Worm (Caenorhabditis elegans) whole organism, mixed stage, embryonic: ENCODE results near the gene cyp-35D1.

Experiments
- blmp-1 ChIP-seq: fragments of 150-350 bp; optimal IDR thresholded peaks from 2 replicates; lab custom pipeline; 2014; ENCODE audit warnings: missing biosample characterization, missing genetic modification characterization
- ceh-83 ChIP-seq: fragments of 200-800 bp; sonication (Bioruptor generic); optimal IDR thresholded peaks from 2 replicates; lab custom pipeline; 2018; ENCODE audit warnings: mild to moderate bottlenecking, missing genetic modification characterization, missing compliant biosample characterization
- ces-1 ChIP-seq: fragments of 150-350 bp; optimal IDR thresholded peaks from 2 replicates; lab custom pipeline; 2014; ENCODE audit warnings: missing biosample characterization, missing genetic modification reagents, missing genetic modification characterization
- cnd-1 ChIP-seq: fragments of 200-800 bp; sonication (Bioruptor generic); optimal IDR thresholded peaks from 2 replicates; lab custom pipeline; 2018; ENCODE audit warnings: mild to moderate bottlenecking, missing genetic modification characterization, missing compliant biosample characterization
- lsy-2 ChIP-seq: fragments of 150-350 bp; optimal IDR thresholded peaks from 2 replicates; lab custom pipeline; 2014; ENCODE audit warnings: missing biosample characterization, missing genetic modification characterization
- mep-1 ChIP-seq: fragments of 150-350 bp; optimal IDR thresholded peaks from 2 replicates; lab custom pipeline; 2017; ENCODE audit warnings: missing biosample characterization, missing genetic modification reagents, missing genetic modification characterization, inconsistent platforms
- nhr-2 ChIP-seq: fragments of 150-350 bp; optimal IDR thresholded peaks from 2 replicates; lab custom pipeline; 2014; ENCODE audit warnings: missing biosample characterization, missing genetic modification characterization
- nhr-28 ChIP-seq: fragments of 150-350 bp; optimal IDR thresholded peaks from 2 replicates; lab custom pipeline; 2014; ENCODE audit warnings: missing biosample characterization, missing genetic modification characterization
- nhr-76 ChIP-seq: sonication (generic microtip); optimal IDR thresholded peaks from 2 replicates; lab custom pipeline; 2017; ENCODE audit warnings: missing biosample characterization, missing genetic modification characterization
- pha-4 ChIP-seq: fragments of 150-350 bp; optimal IDR thresholded peaks from 2 replicates; lab custom pipeline; 2018; ENCODE audit warnings: missing biosample characterization, missing genetic modification reagents, missing genetic modification characterization
- unc-62 ChIP-seq: fragments of 150-350 bp; optimal IDR thresholded peaks from 2 replicates; lab custom pipeline; 2014; ENCODE audit warnings: missing biosample characterization, missing genetic modification reagents, missing genetic modification characterization
- ztf-11 ChIP-seq: fragments of 150-350 bp; optimal IDR thresholded peaks from 2 replicates; lab custom pipeline; 2014; ENCODE audit warnings: missing biosample characterization, missing genetic modification characterization

ce11 chrV:16080039-16080438 lies 11.0 kb downstream of the cyp-35D1 start:
- no peak for TF ChIP-seq unc-62 (GFP tag; lab: Kevin White, UChicago)
- TF ChIP-seq mep-1: no peak
- no peak for TF ChIP-seq nhr-28
- TF ChIP-seq ceh-83 (GFP tag; lab: Kevin White, UChicago): no peak
- no peak for TF ChIP-seq pha-4 (tag; lab: Kevin White, UChicago)
- TF ChIP-seq ces-1 (GFP tag; lab: Kevin White, UChicago): no peak
- no peak for TF ChIP-seq ztf-11 (tag; lab: Kevin White, UChicago)
- no peak for TF ChIP-seq nhr-76 (tag; lab: Kevin White, UChicago)
- TF ChIP-seq blmp-1 (tag; lab: Kevin White, UChicago): no peak
- TF ChIP-seq nhr-2 (tag; lab: Kevin White, UChicago): no peak
- TF ChIP-seq lsy-2 (tag; lab: Kevin White, UChicago): no peak
- TF ChIP-seq cnd-1 (tag; lab: Kevin White, UChicago): no peak
